Worm (Caenorhabditis elegans) whole organism, late embryonic: Measurements from ENCODE around the gene natb-1.

Source experiments
- K02D7.2 ChIP-seq: sonication (generic microtip); optimal IDR thresholded peaks from 2 replicates; lab custom pipeline; 2017; ENCODE audit warnings: mild to moderate bottlenecking, missing genetic modification characterization, missing compliant biosample characterization
- T23F11.4 ChIP-seq: fragments of 200-800 bp; sonication (Bioruptor generic); optimal IDR thresholded peaks from 2 replicates; lab custom pipeline; 2018; ENCODE audit warnings: mild to moderate bottlenecking, missing genetic modification characterization, missing compliant biosample characterization
- ama-1 ChIP-seq: fragments of 150-350 bp; optimal IDR thresholded peaks from 2 replicates; lab custom pipeline; 2014
- ceh-2 ChIP-seq: sonication (generic microtip); optimal IDR thresholded peaks from 2 replicates; lab custom pipeline; 2016; ENCODE audit warnings: missing genotype, missing genetic modification characterization, missing compliant biosample characterization
- ceh-31 ChIP-seq: sonication (generic microtip); optimal IDR thresholded peaks from 2 replicates; lab custom pipeline; 2016; ENCODE audit warnings: missing genetic modification characterization, missing compliant biosample characterization
- ceh-34 ChIP-seq: sonication (generic microtip); optimal IDR thresholded peaks from 2 replicates; lab custom pipeline; 2016; ENCODE audit warnings: mild to moderate bottlenecking, missing genetic modification characterization, missing compliant biosample characterization
- hlh-15 ChIP-seq: sonication (generic microtip); optimal IDR thresholded peaks from 2 replicates; lab custom pipeline; 2016; ENCODE audit warnings: missing genetic modification characterization, missing compliant biosample characterization
- madf-2 ChIP-seq: sonication (generic microtip); optimal IDR thresholded peaks from 2 replicates; lab custom pipeline; 2017; ENCODE audit warnings: missing genetic modification characterization, missing compliant biosample characterization
- nhr-232 ChIP-seq: sonication (generic microtip); optimal IDR thresholded peaks from 2 replicates; lab custom pipeline; 2016; ENCODE audit warnings: missing genetic modification characterization, missing compliant biosample characterization
- pha-4 ChIP-seq: fragments of 150-350 bp; optimal IDR thresholded peaks from 2 replicates; lab custom pipeline; 2018; ENCODE audit warnings: missing biosample characterization, missing genetic modification reagents, missing genetic modification characterization
- syd-9 ChIP-seq: sonication (generic microtip); optimal IDR thresholded peaks from 2 replicates; lab custom pipeline; 2016; ENCODE audit warnings: mild to moderate bottlenecking, missing genetic modification characterization, moderate library complexity, missing compliant biosample characterization
- tbx-2 ChIP-seq: sonication (generic microtip); optimal IDR thresholded peaks from 2 replicates; lab custom pipeline; 2016; ENCODE audit warnings: missing genetic modification characterization, missing compliant biosample characterization
- unc-55 ChIP-seq: sonication (generic microtip); optimal IDR thresholded peaks from 2 replicates; lab custom pipeline; 2017; ENCODE audit warnings: missing biosample characterization, missing genetic modification reagents, missing genetic modification characterization

DNA sequence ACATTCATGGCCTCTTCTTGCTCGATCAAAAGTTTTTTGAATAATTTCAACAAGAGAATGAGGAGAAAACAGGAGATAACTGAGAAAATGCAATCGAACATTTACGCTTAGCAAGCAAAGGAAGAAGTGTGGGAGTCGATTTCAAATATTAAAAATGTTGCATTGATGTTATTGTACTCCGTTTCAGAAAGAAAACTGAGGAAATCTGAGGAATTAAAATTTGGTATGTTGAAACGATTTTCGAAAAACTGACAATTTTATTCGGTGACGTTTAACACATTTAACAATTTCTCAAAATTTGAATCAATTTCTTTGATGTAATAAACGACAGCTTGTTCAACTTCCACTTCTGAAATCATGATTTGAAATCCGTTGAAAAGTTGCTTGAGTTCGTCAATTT is 28.7 kb downstream of the natb-1 start, which contains the start of gene F26D11.13:
- TF ChIP-seq pha-4 (no peak), madf-2 (tag; lab: Kevin White, UChicago) (no peak), unc-55 (GFP tag; lab: Kevin White, UChicago) (no peak), K02D7.2 (tag; lab: Kevin White, UChicago) (no peak), ama-1 (lab: Kevin White, UChicago) (no peak), syd-9 (tag; lab: Kevin White, UChicago) (no peak), ceh-2 (tag; lab: Kevin White, UChicago) (no peak), tbx-2 (tag; lab: Kevin White, UChicago) (no peak), ceh-31 (tag; lab: Kevin White, UChicago) (no peak), nhr-232 (tag; lab: Kevin White, UChicago) (no peak), ceh-34 (no peak), T23F11.4 (GFP tag; lab: Kevin White, UChicago) (no peak), hlh-15 (no peak)
